Fruit fly (Drosophila melanogaster) whole organism, prepupa: Measurements from ENCODE around the gene CG1116.

Source experiments
- CG10631 ChIP-seq: fragments of 200-800 bp; sonication (Bioruptor generic); optimal IDR thresholded peaks from 2 replicates; lab custom pipeline; 2016; ENCODE audit warnings: missing biosample characterization, missing genetic modification characterization
- CG11294 ChIP-seq: fragments of 200-800 bp; sonication (Bioruptor generic); IDR thresholded peaks from 2 replicates; pipeline ENCODE4 v1.3.6; 2022; ENCODE audit warnings: missing biosample characterization, missing genetic modification characterization
- CG15336 ChIP-seq: fragments of 200-800 bp; sonication (Bioruptor generic); IDR thresholded peaks from 2 replicates; pipeline ENCODE4 v1.3.6; 2022; ENCODE audit warnings: missing biosample characterization, missing genetic modification characterization
- CG3032 ChIP-seq: fragments of 200-800 bp; optimal IDR thresholded peaks from 2 replicates; lab custom pipeline; 2019; ENCODE audit warnings: missing biosample characterization, mild to moderate bottlenecking, missing genetic modification characterization, moderate library complexity
- CG31627 ChIP-seq: fragments of 200-800 bp; sonication (Bioruptor generic); optimal IDR thresholded peaks from 3 replicates; lab custom pipeline; 2016; ENCODE audit warnings: missing biosample characterization, missing genetic modification characterization
- CG32006 ChIP-seq: fragments of 200-800 bp; sonication (Bioruptor generic); optimal IDR thresholded peaks from 3 replicates; lab custom pipeline; 2017; ENCODE audit warnings: missing biosample characterization, mild to moderate bottlenecking, missing genetic modification characterization
- CG34406 ChIP-seq: fragments of 200-800 bp; sonication (Bioruptor generic); optimal IDR thresholded peaks from 3 replicates; lab custom pipeline; 2016; ENCODE audit warnings: missing biosample characterization, missing genetic modification characterization
- CG3919 ChIP-seq: fragments of 200-800 bp; sonication (Bioruptor generic); optimal IDR thresholded peaks from 3 replicates; lab custom pipeline; 2016; ENCODE audit warnings: missing biosample characterization, missing genetic modification characterization
- CG6163 ChIP-seq: fragments of 200-800 bp; sonication (Bioruptor generic); IDR thresholded peaks from 3 replicates; pipeline ENCODE4 v1.3.6; 2022; ENCODE audit warnings: missing biosample characterization, missing genetic modification characterization
- CG6854 ChIP-seq: fragments of 200-800 bp; sonication (Bioruptor generic); optimal IDR thresholded peaks from 2 replicates; lab custom pipeline; 2017; ENCODE audit warnings: missing biosample characterization, mild to moderate bottlenecking, missing genetic modification characterization
- CG8119 ChIP-seq: fragments of 200-800 bp; sonication (Bioruptor generic); IDR thresholded peaks from 3 replicates; pipeline ENCODE4 v1.3.6; 2022; ENCODE audit warnings: missing biosample characterization, missing genetic modification characterization
- CG8319 ChIP-seq: fragments of 200-800 bp; sonication (Bioruptor generic); optimal IDR thresholded peaks from 3 replicates; lab custom pipeline; 2016; ENCODE audit warnings: missing biosample characterization, missing genetic modification characterization
- CG8632 ChIP-seq: fragments of 200-800 bp; sonication (Bioruptor generic); optimal IDR thresholded peaks from 3 replicates; lab custom pipeline; 2016; ENCODE audit warnings: missing biosample characterization, missing genetic modification characterization
- CG9139 ChIP-seq: fragments of 200-800 bp; sonication (Bioruptor generic); optimal IDR thresholded peaks from 3 replicates; lab custom pipeline; 2017; ENCODE audit warnings: missing biosample characterization, mild to moderate bottlenecking, missing genetic modification characterization
- Eip78C ChIP-seq: fragments of 200-800 bp; sonication (Bioruptor generic); peaks from one replicate; lab custom pipeline; 2016; ENCODE audit warnings: missing biosample characterization, missing genetic modification characterization
- Eip93F ChIP-seq: fragments of 200-800 bp; sonication (Bioruptor generic); optimal IDR thresholded peaks from 2 replicates; lab custom pipeline; 2016; ENCODE audit warnings: missing biosample characterization, mild to moderate bottlenecking, missing genetic modification characterization
- Gug ChIP-seq: fragments of 200-800 bp; sonication (Bioruptor generic); IDR thresholded peaks from 2 replicates; pipeline ENCODE4 v1.3.6; 2022; ENCODE audit warnings: missing biosample characterization, missing genetic modification characterization
- Hr38 ChIP-seq: sonication (Bioruptor generic); optimal IDR thresholded peaks from 2 replicates; lab custom pipeline; 2016; ENCODE audit warnings: missing biosample characterization, missing genetic modification characterization
- Hr4 ChIP-seq: fragments of 200-800 bp; sonication (Bioruptor generic); optimal IDR thresholded peaks from 3 replicates; lab custom pipeline; 2016; ENCODE audit warnings: missing biosample characterization, missing genetic modification characterization
- Lpt ChIP-seq: fragments of 200-800 bp; sonication (Bioruptor generic); optimal IDR thresholded peaks from 3 replicates; lab custom pipeline; 2016; ENCODE audit warnings: missing biosample characterization, missing genetic modification characterization
- Met ChIP-seq: fragments of 200-800 bp; sonication (Bioruptor generic); optimal IDR thresholded peaks from 3 replicates; lab custom pipeline; 2016; ENCODE audit warnings: missing biosample characterization, missing genetic modification characterization
- OdsH ChIP-seq: fragments of 200-800 bp; sonication (Bioruptor generic); optimal IDR thresholded peaks from 3 replicates; lab custom pipeline; 2016; ENCODE audit warnings: missing biosample characterization, missing genetic modification characterization
- Sox102F ChIP-seq: fragments of 200-800 bp; sonication (Bioruptor generic); optimal IDR thresholded peaks from 2 replicates; lab custom pipeline; 2016; ENCODE audit warnings: missing biosample characterization, mild to moderate bottlenecking, missing genetic modification characterization
- achi ChIP-seq: fragments of 200-800 bp; sonication (Bioruptor generic); optimal IDR thresholded peaks from 3 replicates; lab custom pipeline; 2016; ENCODE audit warnings: missing biosample characterization, missing genetic modification characterization
- acj6 ChIP-seq: fragments of 200-800 bp; sonication (Bioruptor generic); optimal IDR thresholded peaks from 3 replicates; lab custom pipeline; 2016; ENCODE audit warnings: missing biosample characterization, missing genetic modification characterization
- cyc ChIP-seq: fragments of 200-800 bp; sonication (Bioruptor generic); optimal IDR thresholded peaks from 3 replicates; lab custom pipeline; 2016; ENCODE audit warnings: missing biosample characterization, missing genetic modification characterization
- dsx ChIP-seq: fragments of 200-800 bp; optimal IDR thresholded peaks from 3 replicates; lab custom pipeline; 2019; ENCODE audit warnings: missing biosample characterization, mild to moderate bottlenecking, missing genetic modification characterization, moderate library complexity; ENCODE audit not compliant: poor library complexity, severe bottlenecking
- eg ChIP-seq: fragments of 200-800 bp; sonication (Bioruptor generic); IDR thresholded peaks from 3 replicates; pipeline ENCODE4 v1.3.6; 2022; ENCODE audit warnings: missing biosample characterization, missing genetic modification characterization
- esn ChIP-seq: fragments of 200-800 bp; sonication (Bioruptor generic); optimal IDR thresholded peaks from 2 replicates; lab custom pipeline; 2016; ENCODE audit warnings: missing biosample characterization, mild to moderate bottlenecking, missing genetic modification characterization, moderate library complexity
- fd59A ChIP-seq: fragments of 200-800 bp; sonication (Bioruptor generic); optimal IDR thresholded peaks from 2 replicates; lab custom pipeline; 2017; ENCODE audit warnings: missing biosample characterization, mild to moderate bottlenecking, missing genetic modification characterization, missing genetic modification reagents
- fkh ChIP-seq: fragments of 200-800 bp; sonication (Bioruptor generic); optimal IDR thresholded peaks from 3 replicates; lab custom pipeline; 2017; ENCODE audit warnings: missing biosample characterization, mild to moderate bottlenecking, missing genetic modification characterization, moderate library complexity
- lz ChIP-seq: fragments of 200-800 bp; sonication (Bioruptor generic); optimal IDR thresholded peaks from 3 replicates; lab custom pipeline; 2016; ENCODE audit warnings: missing biosample characterization, missing genetic modification characterization
- spab ChIP-seq: fragments of 200-800 bp; sonication (Bioruptor generic); optimal IDR thresholded peaks from 2 replicates; lab custom pipeline; 2017; ENCODE audit warnings: missing biosample characterization, mild to moderate bottlenecking, missing genetic modification characterization, missing genetic modification reagents
- ss ChIP-seq, 2 experiments: fragments of 200-800 bp; sonication (Bioruptor generic); optimal IDR thresholded peaks; 2 replicates in 1 of 2; 3 replicates in 1 of 2; lab custom pipeline; 2017 to 2018; ENCODE audit warnings: mild to moderate bottlenecking in 2 of 2, missing biosample characterization in 2 of 2, missing genetic modification characterization in 2 of 2, moderate library complexity in 1 of 2
- topi ChIP-seq: fragments of 200-800 bp; sonication (Bioruptor generic); optimal IDR thresholded peaks from 3 replicates; lab custom pipeline; 2016; ENCODE audit warnings: missing biosample characterization, missing genetic modification characterization
- vri ChIP-seq: fragments of 200-800 bp; sonication (Bioruptor generic); optimal IDR thresholded peaks from 3 replicates; lab custom pipeline; 2016; ENCODE audit warnings: missing biosample characterization, mild to moderate bottlenecking, missing genetic modification characterization

The CG1116 gene

DNA sequence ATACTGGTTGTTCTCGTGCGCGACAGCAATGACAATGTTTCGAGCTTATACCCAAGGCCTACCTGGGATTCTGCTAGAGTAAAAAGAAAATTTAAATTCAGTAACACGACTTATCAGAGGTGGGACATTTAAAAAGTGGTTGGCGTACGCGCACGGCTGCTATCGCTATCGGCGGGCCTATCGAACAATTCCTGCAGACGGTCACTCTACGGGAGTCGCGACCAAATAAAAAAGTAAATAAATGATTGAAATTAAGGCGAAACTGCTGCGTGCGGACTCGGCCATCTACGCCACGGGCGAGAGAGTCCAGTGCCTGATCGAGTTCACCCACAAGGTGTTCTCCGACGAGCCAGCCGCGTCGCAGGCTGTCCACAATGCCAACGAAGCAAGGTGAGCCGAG, at the start of gene CG1116, which contains the start of gene Prosbeta2R2:
CG1116 (plus strand) TSS at position 192 of the 400 bp plus-strand sequence.
Prosbeta2R2 (minus strand) TSS at position 63 of the 400 bp plus-strand sequence.
- TF ChIP-seq vri (GFP tag; lab: Kevin White, UChicago): no peak
- TF ChIP-seq Gug (GFP tag; lab: Robert Waterston, UW): no peak
- TF ChIP-seq CG32006 (GFP tag; lab: Kevin White, UChicago): no peak
- no peak for TF ChIP-seq CG15336 (GFP tag; lab: Robert Waterston, UW)
- TF ChIP-seq topi: no peak
- TF ChIP-seq Eip78C (GFP tag; lab: Kevin White, UChicago): no peak
- TF ChIP-seq CG3919: no peak
- TF ChIP-seq Eip93F (GFP tag; lab: Kevin White, UChicago): no peak
- TF ChIP-seq Hr38 (GFP tag; lab: Kevin White, UChicago): no peak
- TF ChIP-seq CG6854: no peak
- TF ChIP-seq CG6163 (GFP tag; lab: Robert Waterston, UW): no peak
- TF ChIP-seq CG9139 (GFP tag; lab: Kevin White, UChicago): no peak
- TF ChIP-seq OdsH: no peak
- TF ChIP-seq CG8319 (GFP tag; lab: Kevin White, UChicago): no peak
- no peak for TF ChIP-seq fkh (GFP tag; lab: Kevin White, UChicago)
- no peak for TF ChIP-seq cyc (GFP tag; lab: Kevin White, UChicago)
- no peak for TF ChIP-seq CG10631 (GFP tag; lab: Kevin White, UChicago)
- no peak for TF ChIP-seq dsx (GFP tag; lab: Kevin White, UChicago)
- TF ChIP-seq Lpt (GFP tag; lab: Kevin White, UChicago): no peak

- TF ChIP-seq Lpt (GFP tag; lab: Kevin White, UChicago) (no peak), CG6854 (no peak), spab (no peak), eg (no peak), ss (GFP tag; optimal IDR thresholded peaks at IDR 0.05; lab: Kevin White, UChicago) (no peak), Eip93F (GFP tag; lab: Kevin White, UChicago) (no peak), Hr38 (GFP tag; lab: Kevin White, UChicago) (no peak), achi (no peak), Met (GFP tag; lab: Kevin White, UChicago) (no peak), esn (GFP tag; lab: Kevin White, UChicago) (no peak)
Observed at dm6 chr3R:5171972-5172371, 47.5 kb upstream of the CG1116 start.

dm6 chr3R:5175944-5176343, 43.5 kb upstream of the CG1116 start:
- TF ChIP-seq CG3919 (peak; percentile 33), CG11294 (no peak), Met (GFP tag; lab: Kevin White, UChicago) (no peak)
- TF ChIP-seq, all 60 proteins: peak for 1

- TF ChIP-seq Met (GFP tag; lab: Kevin White, UChicago): peak; percentile 19
- TF ChIP-seq acj6: peak; percentile 39
- no peak for TF ChIP-seq CG3032 (tag; lab: Kevin White, UChicago)
- peak; percentile 23 for TF ChIP-seq achi
- peak; percentile 22 for TF ChIP-seq CG3919
- TF ChIP-seq fkh (GFP tag; lab: Kevin White, UChicago): no peak
- peak; percentile 8 for TF ChIP-seq CG10631 (GFP tag; lab: Kevin White, UChicago)
- TF ChIP-seq Eip78C (GFP tag; lab: Kevin White, UChicago): peak; percentile 75
- TF ChIP-seq lz (GFP tag; lab: Kevin White, UChicago): peak; percentile 14
- TF ChIP-seq eg: 0 out of 3 replicates have a peak, but pooled peaks have one; percentile 17
- TF ChIP-seq CG31627: peak; percentile 16
- TF ChIP-seq CG34406 (GFP tag; lab: Kevin White, UChicago): peak; percentile 43
- TF ChIP-seq cyc (GFP tag; lab: Kevin White, UChicago): peak; percentile 4
- no peak for TF ChIP-seq fd59A
- peak; percentile 12 for TF ChIP-seq CG8632
Observed at dm6 chr3R:5187806-5188205, 31.7 kb upstream of the CG1116 start.

dm6 chr3R:5193271-5193670, 26.2 kb upstream of the CG1116 start:
- TF ChIP-seq Sox102F (GFP tag; lab: Kevin White, UChicago) (no peak), Gug (GFP tag; lab: Robert Waterston, UW) (no peak), achi (peak; percentile 10), CG32006 (GFP tag; lab: Kevin White, UChicago) (peak; percentile 40), Eip78C (GFP tag; lab: Kevin White, UChicago) (peak; percentile 71), CG8119 (0 out of 3 replicates have a peak, but pooled peaks have one; percentile 19), Hr4 (GFP tag; lab: Kevin White, UChicago) (peak; percentile 8)
